Worm (Caenorhabditis elegans) whole organism, late embryonic: ENCODE results near the gene F36H5.13.

Source experiments
- ceh-19 ChIP-seq: fragments of 200-800 bp; sonication (Bioruptor generic); optimal IDR thresholded peaks from 2 replicates; lab custom pipeline; 2018; ENCODE audit warnings: mild to moderate bottlenecking, missing genetic modification characterization, missing compliant biosample characterization
- ceh-48 ChIP-seq: sonication (generic microtip); optimal IDR thresholded peaks from 2 replicates; lab custom pipeline; 2016; ENCODE audit warnings: missing genetic modification characterization, inconsistent platforms, missing compliant biosample characterization
- ceh-6 ChIP-seq: fragments of 200-800 bp; sonication (Bioruptor generic); optimal IDR thresholded peaks from 2 replicates; lab custom pipeline; 2018; ENCODE audit warnings: mild to moderate bottlenecking, missing genetic modification characterization, missing compliant biosample characterization
- hlh-15 ChIP-seq: sonication (generic microtip); optimal IDR thresholded peaks from 2 replicates; lab custom pipeline; 2016; ENCODE audit warnings: missing genetic modification characterization, missing compliant biosample characterization
- nhr-11 ChIP-seq: fragments of 150-350 bp; optimal IDR thresholded peaks from 2 replicates; lab custom pipeline; 2014; ENCODE audit warnings: missing biosample characterization, missing genetic modification characterization
- unc-42 ChIP-seq: sonication (generic microtip); optimal IDR thresholded peaks from 2 replicates; lab custom pipeline; 2016; ENCODE audit warnings: missing genotype, missing genetic modification characterization, missing compliant biosample characterization
- unc-86 ChIP-seq: sonication (generic microtip); optimal IDR thresholded peaks from 2 replicates; lab custom pipeline; 2016; ENCODE audit warnings: missing genetic modification characterization, missing compliant biosample characterization

DNA sequence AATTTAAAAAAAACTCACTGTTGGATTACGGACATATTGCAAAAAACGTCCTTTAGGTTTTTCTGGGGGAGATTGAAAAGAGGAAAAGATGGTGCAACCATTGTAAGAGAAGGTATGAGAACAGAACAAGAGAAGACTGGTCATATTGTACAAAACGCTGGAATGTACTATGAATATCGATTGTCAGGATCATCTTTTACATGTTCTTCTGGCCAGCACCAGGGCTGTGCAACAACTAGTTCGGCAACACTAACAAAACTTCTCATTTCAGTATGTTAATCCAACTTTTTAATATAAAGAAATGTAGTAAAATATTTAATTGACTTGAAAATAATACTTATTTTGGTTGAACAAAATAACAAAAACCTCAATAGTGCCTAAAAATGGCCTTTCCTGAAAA lies 47.0 kb downstream of the F36H5.13 start, which contains the start of gene fbxb-47:
- TF ChIP-seq ceh-19 (GFP tag; lab: Kevin White, UChicago) (no peak), nhr-11 (tag; lab: Kevin White, UChicago) (no peak), ceh-48 (no peak), hlh-15 (tag; lab: Kevin White, UChicago) (no peak), unc-86 (tag; lab: Kevin White, UChicago) (no peak), ceh-6 (GFP tag; lab: Kevin White, UChicago) (no peak), unc-42 (tag; lab: Kevin White, UChicago) (no peak)
